Worm (Caenorhabditis elegans): Measurements from ENCODE around the gene pigk-1.
A peak's percentile ranks its signal among the peaks of the same experiment; 100 is the strongest.
"Not testable (repeated sequence)": the region's sequence is repeated elsewhere in the genome, so short reads cannot be mapped to it uniquely, and the experiment has no call there.

Gene pigk-1

DNA sequence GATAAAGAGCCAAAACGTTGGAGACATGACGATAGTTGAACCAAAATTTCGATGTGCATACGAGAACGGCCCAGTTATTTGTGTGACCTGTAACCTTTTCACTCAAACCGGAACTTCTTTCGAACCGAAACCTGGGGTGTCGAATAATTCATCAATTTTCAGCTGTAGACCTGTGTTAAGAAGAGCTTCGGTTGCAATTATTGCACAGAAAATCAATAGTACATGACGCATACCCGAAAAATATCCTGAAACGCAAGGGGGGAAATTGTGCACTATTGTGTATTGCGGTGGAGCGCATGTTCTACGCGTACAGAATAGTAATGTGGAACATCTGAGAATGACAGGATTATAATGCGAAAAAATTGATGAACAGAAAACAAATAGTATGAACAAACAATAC, at the start of gene pigk-1:
pigk-1 (minus strand) TSS at position 248 of the 400 bp plus-strand sequence.
- TF ChIP-seq fos-1 (tag; optimal IDR thresholded peaks at IDR 0.05) (peak; percentile 27), ama-1 (optimal IDR thresholded peaks at IDR 0.05) (no peak), nhr-47 (tag; optimal IDR thresholded peaks at IDR 0.05) (no peak), efl-1 (optimal IDR thresholded peaks at IDR 0.05) (no peak), efl-1 (GFP tag; optimal IDR thresholded peaks at IDR 0.05 in 1 of 2) (no peak), ztf-4 (tag; optimal IDR thresholded peaks at IDR 0.05) (no peak), snu-23 (GFP tag; optimal IDR thresholded peaks at IDR 0.05) (no peak), nhr-19 (GFP tag; conservative IDR thresholded peaks at IDR 0.05) (0 out of 2 replicates have a peak, but pooled peaks have one; percentile 6), F16B12.6 (tag; optimal IDR thresholded peaks at IDR 0.05) (no peak), lsy-2 (tag; optimal IDR thresholded peaks at IDR 0.05) (peak in 1 of 2 experiments; percentile 37), nhr-71 (tag; optimal IDR thresholded peaks at IDR 0.05) (peak; percentile 12), aly-2 (tag; optimal IDR thresholded peaks at IDR 0.05) (peak; percentile 7), lin-15B (tag; optimal IDR thresholded peaks at IDR 0.05) (no peak)

DNA sequence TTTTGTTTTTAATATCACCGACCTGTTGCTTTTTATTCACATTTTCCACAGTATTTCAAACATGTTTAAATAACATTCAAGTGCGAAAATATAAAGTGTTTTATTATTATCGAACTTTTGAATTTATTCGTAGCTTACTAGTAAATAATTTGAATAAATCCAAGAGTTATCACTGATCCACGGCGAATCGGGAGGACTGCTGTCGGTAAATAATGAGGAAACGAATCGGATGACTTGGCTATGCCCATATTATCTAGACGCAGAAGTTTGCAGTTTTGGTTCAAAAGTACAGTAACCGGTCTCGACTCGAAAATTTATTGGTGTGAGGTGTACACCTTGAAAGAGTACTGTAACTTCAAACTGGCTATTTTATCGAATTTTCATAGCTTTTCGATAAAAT, 46.7 kb upstream of the pigk-1 start:
- TF ChIP-seq mef-2 (tag; optimal IDR thresholded peaks at IDR 0.05) (no peak), egl-13 (tag; optimal IDR thresholded peaks at IDR 0.05) (no peak), nhr-90 (tag; optimal IDR thresholded peaks at IDR 0.05; ENCODE audit: poor library complexity) (no peak), pqm-1 (tag; optimal IDR thresholded peaks at IDR 0.05) (no peak), C34B4.2 (tag; optimal IDR thresholded peaks at IDR 0.05) (no peak), C16A3.4 (tag; optimal IDR thresholded peaks at IDR 0.05) (no peak), lsy-2 (tag; optimal IDR thresholded peaks at IDR 0.05) (no peak)

DNA sequence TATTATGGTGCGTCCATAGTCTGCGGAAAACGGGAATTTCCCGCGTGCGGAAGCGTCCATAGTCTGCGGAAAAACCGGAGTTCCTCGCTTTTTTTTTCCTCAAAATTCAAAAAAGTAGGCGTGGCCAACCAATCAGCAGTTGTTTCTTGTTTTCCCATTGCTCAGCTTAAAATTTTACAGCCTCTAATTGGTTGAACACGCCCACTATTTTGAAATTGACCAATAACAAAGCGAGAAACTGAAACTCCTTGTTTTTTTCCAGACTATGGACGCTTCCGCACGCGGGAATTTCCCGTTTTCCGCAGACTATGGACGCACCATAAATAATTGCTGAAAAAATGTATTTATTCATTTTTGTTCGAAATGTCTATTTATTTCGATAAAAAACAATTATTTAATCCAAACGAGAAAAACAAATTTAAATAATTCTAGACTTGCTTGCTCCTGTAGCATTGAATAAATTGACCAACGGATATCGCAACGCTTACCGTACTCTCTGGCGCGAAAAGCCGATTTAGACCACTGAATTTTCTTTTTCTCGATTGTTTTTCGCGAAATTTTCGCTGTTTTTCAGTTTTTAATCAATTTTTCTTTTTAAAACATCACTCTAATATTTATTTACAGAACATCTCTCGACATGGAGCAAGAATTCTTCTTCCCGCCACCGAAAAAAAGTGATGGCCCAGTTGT, 44.8 kb upstream of the pigk-1 start, which contains the start of gene C08F8.3:
C08F8.3 (plus strand) TSS at position 620 of the 690 bp plus-strand sequence.
- not testable (repeated sequence) for TF ChIP-seq lin-35 (GFP tag; optimal IDR thresholded peaks at IDR 0.05); dsc-1 (tag; optimal IDR thresholded peaks at IDR 0.05); zag-1 (tag; optimal IDR thresholded peaks at IDR 0.05)

ce11 chrIV:11150844-11151243, 41.0 kb upstream of the pigk-1 start, which contains the start of gene C08F8.2:
C08F8.2 (plus strand) TSS chrIV:11150997.
- TF ChIP-seq ama-1 (optimal IDR thresholded peaks at IDR 0.05) (peak; percentile 67), pqm-1 (tag; optimal IDR thresholded peaks at IDR 0.05) (no peak), nhr-19 (GFP tag; conservative IDR thresholded peaks at IDR 0.05) (peak; percentile 30; the same call in 1 of the 2 replicates), ztf-4 (tag; optimal IDR thresholded peaks at IDR 0.05) (peak; percentile 13), elt-3 (tag; optimal IDR thresholded peaks at IDR 0.05) (no peak), ceh-90 (tag; optimal IDR thresholded peaks at IDR 0.05) (no peak)

DNA sequence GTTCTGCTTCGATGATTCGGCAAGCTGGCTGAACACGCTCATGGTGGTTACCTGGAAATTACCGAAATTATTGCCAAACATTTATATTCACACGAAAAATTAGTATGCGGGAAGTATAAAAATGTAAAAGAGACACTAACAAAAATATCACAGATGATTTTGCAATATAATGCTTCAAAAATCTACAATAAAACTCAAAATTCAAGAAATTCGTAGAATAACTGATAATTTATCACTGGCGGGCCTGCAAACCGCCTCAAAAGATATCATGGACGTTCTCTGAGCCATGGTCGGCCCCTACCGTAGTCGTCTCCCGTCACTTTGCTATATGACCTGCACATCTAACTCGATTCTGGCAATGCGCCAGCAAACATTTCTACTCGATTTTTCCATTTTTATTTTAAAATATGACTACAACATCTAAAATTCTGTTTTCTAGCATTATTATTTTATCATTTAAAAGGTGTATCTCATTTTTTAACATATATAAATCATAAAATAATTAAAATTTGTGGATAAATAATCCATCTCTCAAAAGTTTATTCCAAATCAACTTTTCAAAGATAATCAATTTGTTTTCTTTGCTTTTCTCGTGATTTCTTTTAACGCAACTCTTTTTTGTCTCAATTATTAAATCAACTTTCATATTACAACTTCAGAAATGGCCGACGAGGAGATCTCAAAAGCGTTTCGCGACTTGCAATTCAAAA, 39.8 kb upstream of the pigk-1 start, which contains the start of the genes F01G4.6 and pfd-1:
F01G4.6 (minus strand) TSS at position 51 of the 710 bp plus-strand sequence.
pfd-1 (plus strand) TSS at position 660 of the 710 bp plus-strand sequence.
- peak; percentile 92 for TF ChIP-seq mep-1 (tag; optimal IDR thresholded peaks at IDR 0.05)
- peak; percentile 89 to 92 for TF ChIP-seq efl-1 (optimal IDR thresholded peaks at IDR 0.05)
- peak; percentile 81 to 98 for TF ChIP-seq efl-1 (GFP tag; optimal IDR thresholded peaks at IDR 0.05 in 1 of 2)
- TF ChIP-seq hlh-17 (GFP tag; optimal IDR thresholded peaks at IDR 0.05; ENCODE audit: borderline replicate concordance): no peak
- peak; percentile 83 for TF ChIP-seq zip-4 (GFP tag; optimal IDR thresholded peaks at IDR 0.05)
- no peak for TF ChIP-seq ces-1 (GFP tag; optimal IDR thresholded peaks at IDR 0.05)
- TF ChIP-seq F16B12.6 (tag; optimal IDR thresholded peaks at IDR 0.05): peak; percentile 73
- TF ChIP-seq lin-13 (GFP tag; optimal IDR thresholded peaks at IDR 0.05): peak; percentile 93
- peak; percentile 87 to 91 for TF ChIP-seq lin-35 (GFP tag; optimal IDR thresholded peaks at IDR 0.05)
- no peak for TF ChIP-seq alr-1 (tag; optimal IDR thresholded peaks at IDR 0.05; ENCODE audit: borderline replicate concordance)
- peak; percentile 97 for TF ChIP-seq zag-1 (tag; optimal IDR thresholded peaks at IDR 0.05)
- peak; percentile 95 for TF ChIP-seq isw-1 (GFP tag; IDR thresholded peaks at IDR 0.05)
- TF ChIP-seq fos-1 (tag; optimal IDR thresholded peaks at IDR 0.05): peak; percentile 88
- peak; percentile 97 for TF ChIP-seq nhr-71 (tag; optimal IDR thresholded peaks at IDR 0.05)
- peak; percentile 100 for TF ChIP-seq nhr-19 (GFP tag; conservative IDR thresholded peaks at IDR 0.05)
- peak; percentile 53 for TF ChIP-seq mef-2 (tag; optimal IDR thresholded peaks at IDR 0.05)
- peak; percentile 88 for TF ChIP-seq ceh-8 (GFP tag; optimal IDR thresholded peaks at IDR 0.05)
- TF ChIP-seq unc-30 (tag; optimal IDR thresholded peaks at IDR 0.05): no peak
- TF ChIP-seq lsy-2 (tag; optimal IDR thresholded peaks at IDR 0.05): peak; percentile 99
- peak; percentile 86 for TF ChIP-seq aly-2 (tag; optimal IDR thresholded peaks at IDR 0.05)
- TF ChIP-seq elt-3 (tag; optimal IDR thresholded peaks at IDR 0.05): peak; percentile 23 to 94 (median 83)
- no peak for TF ChIP-seq efl-3 (GFP tag; optimal IDR thresholded peaks at IDR 0.05)
- peak in 1 of 2 experiments; percentile 82 for TF ChIP-seq mdl-1 (tag; optimal IDR thresholded peaks at IDR 0.05)
- peak; percentile 58 for TF ChIP-seq lin-39 (tag; optimal IDR thresholded peaks at IDR 0.05)
- no peak for TF ChIP-seq tlp-1 (tag; optimal IDR thresholded peaks at IDR 0.05)
- peak; percentile 98 for TF ChIP-seq xbp-1 (tag; optimal IDR thresholded peaks at IDR 0.05)
- peak; percentile 84 for TF ChIP-seq grh-1 (GFP tag; IDR thresholded peaks at IDR 0.05)
- TF ChIP-seq rnt-1 (tag; optimal IDR thresholded peaks at IDR 0.05): peak; percentile 93

Measured in whole organism, L1 larva.